Worm (Caenorhabditis elegans) whole organism, L3 larva: ENCODE results near the gene gpd-4.

Experiments
- R02D3.7 ChIP-seq: fragments of 150-350 bp; optimal IDR thresholded peaks from 2 replicates; lab custom pipeline; 2014; ENCODE audit warnings: missing biosample characterization, missing genetic modification characterization
- ZK546.5 ChIP-seq: sonication (generic microtip); optimal IDR thresholded peaks from 2 replicates; lab custom pipeline; 2017; ENCODE audit warnings: missing biosample characterization, missing genetic modification characterization
- aly-2 ChIP-seq: fragments of 150-350 bp; optimal IDR thresholded peaks from 2 replicates; lab custom pipeline; 2014; ENCODE audit warnings: missing biosample characterization, missing genetic modification characterization
- ama-1 ChIP-seq: fragments of 150-350 bp; optimal IDR thresholded peaks from 2 replicates; lab custom pipeline; 2018
- ceh-16 ChIP-seq: sonication (generic microtip); optimal IDR thresholded peaks from 2 replicates; lab custom pipeline; 2017; ENCODE audit warnings: missing biosample characterization, missing genetic modification characterization
- ceh-28 ChIP-seq: fragments of 150-350 bp; optimal IDR thresholded peaks from 2 replicates; lab custom pipeline; 2014; ENCODE audit warnings: missing biosample characterization, missing genetic modification reagents, missing genetic modification characterization
- ceh-82 ChIP-seq: fragments of 150-350 bp; optimal IDR thresholded peaks from 2 replicates; lab custom pipeline; 2014; ENCODE audit warnings: missing biosample characterization, missing genetic modification characterization
- ceh-9 ChIP-seq: sonication (generic microtip); optimal IDR thresholded peaks from 2 replicates; lab custom pipeline; 2018; ENCODE audit warnings: missing biosample characterization, missing genetic modification characterization
- daf-12 ChIP-seq: fragments of 150-350 bp; optimal IDR thresholded peaks from 2 replicates; lab custom pipeline; 2014; ENCODE audit warnings: missing biosample characterization, missing genetic modification reagents, missing genetic modification characterization
- egl-27 ChIP-seq: sonication (generic microtip); optimal IDR thresholded peaks from 4 replicates; lab custom pipeline; 2017; ENCODE audit warnings: missing biosample characterization, missing genetic modification reagents, missing genetic modification characterization
- egl-5 ChIP-seq: fragments of 150-350 bp; optimal IDR thresholded peaks from 2 replicates; lab custom pipeline; 2017; ENCODE audit warnings: missing biosample characterization, missing genetic modification reagents, missing genetic modification characterization, inconsistent platforms
- elt-1 ChIP-seq: fragments of 150-350 bp; optimal IDR thresholded peaks from 2 replicates; lab custom pipeline; 2014; ENCODE audit warnings: missing biosample characterization, missing genetic modification characterization
- elt-2 ChIP-seq: sonication (generic microtip); optimal IDR thresholded peaks from 2 replicates; lab custom pipeline; 2016; ENCODE audit warnings: missing genetic modification reagents, mild to moderate bottlenecking, missing genetic modification characterization, missing compliant biosample characterization
- elt-3 ChIP-seq, 3 experiments: fragments of 150-350 bp in 1 of 3; sonication (generic microtip) in 2 of 3; optimal IDR thresholded peaks; 2 replicates in 2 of 3; 4 replicates in 1 of 3; lab custom pipeline; 2014 to 2017; ENCODE audit warnings: missing biosample characterization in 3 of 3, missing genetic modification characterization in 3 of 3
- eor-1 ChIP-seq, 2 experiments: fragments of 150-350 bp; optimal IDR thresholded peaks; 2 replicates each; lab custom pipeline; 2014 to 2018; ENCODE audit warnings: missing biosample characterization in 2 of 2, missing genetic modification characterization in 2 of 2
- fkh-10 ChIP-seq: sonication (generic microtip); optimal IDR thresholded peaks from 2 replicates; lab custom pipeline; 2017; ENCODE audit warnings: missing biosample characterization, missing genetic modification reagents, missing genetic modification characterization
- fkh-2 ChIP-seq: fragments of 150-350 bp; optimal IDR thresholded peaks from 2 replicates; lab custom pipeline; 2014; ENCODE audit warnings: missing biosample characterization, missing genetic modification reagents, missing genetic modification characterization
- fos-1 ChIP-seq: fragments of 150-350 bp; optimal IDR thresholded peaks from 2 replicates; lab custom pipeline; 2014; ENCODE audit warnings: missing biosample characterization, missing genetic modification characterization
- hmg-11 ChIP-seq: sonication (generic microtip); optimal IDR thresholded peaks from 2 replicates; lab custom pipeline; 2016; ENCODE audit warnings: missing genetic modification characterization, missing compliant biosample characterization
- jun-1 ChIP-seq: fragments of 150-350 bp; optimal IDR thresholded peaks from 2 replicates; lab custom pipeline; 2014; ENCODE audit warnings: missing biosample characterization, missing genetic modification reagents, missing genetic modification characterization
- lin-15B ChIP-seq: fragments of 150-350 bp; optimal IDR thresholded peaks from 2 replicates; lab custom pipeline; 2014; ENCODE audit warnings: missing biosample characterization, missing genetic modification characterization
- lin-39 ChIP-seq: fragments of 150-350 bp; optimal IDR thresholded peaks from 2 replicates; lab custom pipeline; 2018; ENCODE audit warnings: missing biosample characterization, missing genetic modification reagents, missing genetic modification characterization
- lsy-12 ChIP-seq: sonication (generic microtip); optimal IDR thresholded peaks from 2 replicates; lab custom pipeline; 2016; ENCODE audit warnings: mild to moderate bottlenecking, missing genetic modification characterization, missing compliant biosample characterization
- mdl-1 ChIP-seq: fragments of 150-350 bp; optimal IDR thresholded peaks from 2 replicates; lab custom pipeline; 2014; ENCODE audit warnings: missing biosample characterization, missing genetic modification characterization
- mml-1 ChIP-seq: fragments of 150-350 bp; sonication (generic microtip); optimal IDR thresholded peaks from 3 replicates; lab custom pipeline; 2014; ENCODE audit warnings: missing biosample characterization, missing genetic modification characterization
- nfya-1 ChIP-seq: sonication (generic microtip); optimal IDR thresholded peaks from 2 replicates; lab custom pipeline; 2017; ENCODE audit warnings: missing genetic modification characterization, mild to moderate bottlenecking, missing compliant biosample characterization, antibody characterized with exemption, moderate library complexity; ENCODE audit not compliant: insufficient read depth
- nhr-11 ChIP-seq: fragments of 150-350 bp; optimal IDR thresholded peaks from 2 replicates; lab custom pipeline; 2014; ENCODE audit warnings: missing biosample characterization, missing genetic modification characterization
- nhr-23 ChIP-seq: fragments of 150-350 bp; optimal IDR thresholded peaks from 2 replicates; lab custom pipeline; 2014; ENCODE audit warnings: missing biosample characterization, missing genetic modification reagents, missing genetic modification characterization
- nhr-237 ChIP-seq: fragments of 150-350 bp; optimal IDR thresholded peaks from 2 replicates; lab custom pipeline; 2014; ENCODE audit warnings: missing biosample characterization, missing genetic modification characterization
- nhr-25 ChIP-seq: sonication (generic microtip); optimal IDR thresholded peaks from 2 replicates; lab custom pipeline; 2017; ENCODE audit warnings: missing biosample characterization, missing genetic modification characterization
- nhr-28 ChIP-seq: fragments of 150-350 bp; optimal IDR thresholded peaks from 2 replicates; lab custom pipeline; 2014; ENCODE audit warnings: missing biosample characterization, missing genetic modification characterization
- nhr-43 ChIP-seq: sonication (generic microtip); optimal IDR thresholded peaks from 2 replicates; lab custom pipeline; 2016; ENCODE audit warnings: mild to moderate bottlenecking, missing genetic modification characterization, missing compliant biosample characterization; ENCODE audit not compliant: poor library complexity, severe bottlenecking
- nhr-67 ChIP-seq: fragments of 150-350 bp; optimal IDR thresholded peaks from 2 replicates; lab custom pipeline; 2014; ENCODE audit warnings: missing biosample characterization, missing genetic modification characterization
- nhr-76 ChIP-seq: fragments of 150-350 bp; sonication (generic microtip); optimal IDR thresholded peaks from 5 replicates; lab custom pipeline; 2014; ENCODE audit warnings: missing biosample characterization, missing genetic modification characterization
- pha-4 ChIP-seq: fragments of 150-350 bp; optimal IDR thresholded peaks from 2 replicates; lab custom pipeline; 2014; ENCODE audit warnings: missing biosample characterization, missing genetic modification reagents, missing genetic modification characterization
- pqm-1 ChIP-seq: fragments of 150-350 bp; optimal IDR thresholded peaks from 2 replicates; lab custom pipeline; 2017; ENCODE audit warnings: missing biosample characterization, missing genetic modification characterization, inconsistent platforms
- sea-2 ChIP-seq: fragments of 150-350 bp; sonication (generic microtip); optimal IDR thresholded peaks from 4 replicates; lab custom pipeline; 2014; ENCODE audit warnings: missing biosample characterization, missing genetic modification reagents, missing genetic modification characterization
- skn-1 ChIP-seq: fragments of 150-350 bp; optimal IDR thresholded peaks from 2 replicates; lab custom pipeline; 2014; ENCODE audit warnings: missing biosample characterization, missing genetic modification characterization
- snpc-4 ChIP-seq: fragments of 150-350 bp; optimal IDR thresholded peaks from 2 replicates; lab custom pipeline; 2014; ENCODE audit warnings: missing biosample characterization, missing genetic modification characterization
- tbx-2 ChIP-seq: sonication (generic microtip); optimal IDR thresholded peaks from 2 replicates; lab custom pipeline; 2016; ENCODE audit warnings: mild to moderate bottlenecking, missing genetic modification characterization, missing compliant biosample characterization
- unc-39 ChIP-seq: sonication (generic microtip); optimal IDR thresholded peaks from 4 replicates; lab custom pipeline; 2017; ENCODE audit warnings: missing biosample characterization, missing genetic modification characterization
- unc-62 ChIP-seq: fragments of 150-350 bp; sonication (generic microtip); optimal IDR thresholded peaks from 4 replicates; lab custom pipeline; 2014; ENCODE audit warnings: missing biosample characterization, missing genetic modification reagents, missing genetic modification characterization
- zag-1 ChIP-seq: fragments of 150-350 bp; optimal IDR thresholded peaks from 2 replicates; lab custom pipeline; 2014; ENCODE audit warnings: missing biosample characterization, missing genetic modification characterization
- ztf-11 ChIP-seq: fragments of 150-350 bp; optimal IDR thresholded peaks from 2 replicates; lab custom pipeline; 2014; ENCODE audit warnings: missing biosample characterization, missing genetic modification characterization

Gene gpd-4

DNA sequence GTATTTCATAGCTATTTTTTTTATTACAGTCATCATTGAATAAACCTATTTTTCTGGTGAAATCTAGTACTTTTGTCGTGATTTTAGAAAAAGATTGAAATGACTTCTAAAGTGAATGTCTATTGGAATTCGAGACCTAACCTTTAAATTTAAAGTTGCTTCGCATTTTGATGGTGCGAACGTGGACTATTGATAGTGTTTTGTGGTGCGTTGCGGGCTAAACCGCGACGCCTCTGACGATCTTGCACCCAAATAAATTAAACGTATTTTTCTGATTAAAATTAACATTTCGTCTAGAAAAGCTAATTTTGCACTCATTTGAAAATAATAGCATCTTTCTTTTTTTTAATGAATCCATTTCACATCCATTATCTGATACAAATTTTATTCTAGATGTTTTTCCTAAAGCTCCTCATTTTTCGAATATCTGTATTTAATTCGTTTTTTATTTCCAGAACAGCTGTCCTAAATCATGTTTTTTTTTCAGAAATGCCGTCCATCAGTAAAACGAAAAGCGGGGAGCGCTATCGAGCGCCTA, 1.4 kb downstream of the gpd-4 start, which contains the start of gene wbp-11:
Gene wbp-11 (plus strand): TSS at position 488 of the 538 bp plus-strand sequence.
- TF ChIP-seq pha-4 (tag; lab: Kevin White, UChicago) (peak; percentile 69), lin-39 (tag; lab: Kevin White, UChicago) (no peak), hmg-11 (tag; lab: Kevin White, UChicago) (peak; percentile 10), eor-1 (tag; optimal IDR thresholded peaks at IDR 0.05; lab: Kevin White, UChicago) (no peak), unc-39 (tag; lab: Kevin White, UChicago) (no peak), ceh-9 (no peak), ceh-82 (tag; lab: Kevin White, UChicago) (no peak), nhr-76 (tag; lab: Kevin White, UChicago) (no peak), nfya-1 (tag; lab: Kevin White, UChicago) (peak; percentile 47), lin-15B (tag; lab: Kevin White, UChicago) (peak; percentile 66), sea-2 (GFP tag; lab: Kevin White, UChicago) (no peak), daf-12 (tag; lab: Kevin White, UChicago) (no peak)
- TF ChIP-seq, all 47 proteins: peak for 4

DNA sequence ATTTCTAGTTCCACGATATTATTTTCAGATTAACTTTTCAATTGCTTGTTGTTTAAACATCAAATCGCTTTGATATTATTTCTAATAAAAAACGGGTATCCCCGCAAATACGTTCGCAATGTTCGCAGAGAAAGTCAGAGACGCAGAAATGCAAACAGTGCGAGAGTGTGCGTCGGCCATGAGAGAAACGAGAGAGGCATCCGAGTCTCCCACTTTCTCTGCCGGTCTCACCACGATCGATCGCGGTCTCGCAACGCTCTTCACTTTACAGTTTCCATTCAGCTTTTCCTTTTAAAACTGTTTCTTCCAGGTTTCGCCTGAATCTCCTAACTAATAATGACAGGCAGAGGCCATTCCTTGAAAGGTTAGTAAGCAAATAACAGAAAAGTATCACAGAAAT, 3.3 kb downstream of the gpd-4 start, which contains the start of gene F33H1.4:
Gene F33H1.4 (plus strand): TSS at position 311 of the 400 bp plus-strand sequence.
- TF ChIP-seq ceh-16 (no peak), ceh-9 (no peak), R02D3.7 (tag; lab: Kevin White, UChicago) (peak; percentile 58), ceh-28 (tag; lab: Kevin White, UChicago) (no peak), egl-27 (tag; lab: Kevin White, UChicago) (no peak), unc-62 (GFP tag; lab: Kevin White, UChicago) (no peak), nhr-43 (tag; lab: Kevin White, UChicago) (peak; percentile 36), nfya-1 (tag; lab: Kevin White, UChicago) (no peak), mml-1 (tag; lab: Kevin White, UChicago) (no peak), unc-39 (tag; lab: Kevin White, UChicago) (no peak), nhr-67 (tag; lab: Kevin White, UChicago) (no peak), nhr-28 (no peak), nhr-25 (tag; lab: Kevin White, UChicago) (peak; percentile 71), hmg-11 (tag; lab: Kevin White, UChicago) (no peak), lsy-12 (tag; lab: Kevin White, UChicago) (no peak), elt-3 (tag; optimal IDR thresholded peaks at IDR 0.05; lab: Kevin White, UChicago) (no peak), aly-2 (tag; lab: Kevin White, UChicago) (no peak), skn-1 (tag; lab: Kevin White, UChicago) (no peak), lin-39 (tag; lab: Kevin White, UChicago) (no peak), fos-1 (tag; lab: Kevin White, UChicago) (no peak), lin-15B (tag; lab: Kevin White, UChicago) (peak; percentile 97), ama-1 (lab: Kevin White, UChicago) (peak; percentile 68), fkh-2 (tag; lab: Kevin White, UChicago) (no peak), nhr-237 (tag; lab: Kevin White, UChicago) (no peak), jun-1 (peak; percentile 32), elt-1 (tag; lab: Kevin White, UChicago) (no peak), daf-12 (tag; lab: Kevin White, UChicago) (no peak), tbx-2 (no peak), nhr-11 (tag; lab: Kevin White, UChicago) (no peak), elt-2 (peak; percentile 29), pha-4 (tag; lab: Kevin White, UChicago) (peak; percentile 84), zag-1 (tag; lab: Kevin White, UChicago) (no peak), mdl-1 (tag; lab: Kevin White, UChicago) (no peak), sea-2 (GFP tag; lab: Kevin White, UChicago) (no peak), pqm-1 (tag; lab: Kevin White, UChicago) (no peak), nhr-23 (tag; lab: Kevin White, UChicago) (peak; percentile 57), ZK546.5 (tag; lab: Kevin White, UChicago) (no peak), fkh-10 (GFP tag; lab: Kevin White, UChicago) (no peak), nhr-76 (tag; lab: Kevin White, UChicago) (no peak), eor-1 (tag; optimal IDR thresholded peaks at IDR 0.05; lab: Kevin White, UChicago) (no peak), ztf-11 (no peak), snpc-4 (no peak), egl-5 (tag; lab: Kevin White, UChicago) (no peak)
